Worm (Caenorhabditis elegans) whole organism, mixed stage, embryonic: ENCODE data around the gene F02E11.2.
"Not testable (repeated sequence)": the region's sequence is repeated elsewhere in the genome, so short reads cannot be mapped to it uniquely, and the experiment has no call there.

Experiments
- M03D4.4 ChIP-seq: sonication (generic microtip); optimal IDR thresholded peaks from 2 replicates; lab custom pipeline; 2017; ENCODE audit warnings: mild to moderate bottlenecking, missing genetic modification characterization, missing compliant biosample characterization
- blmp-1 ChIP-seq: fragments of 150-350 bp; optimal IDR thresholded peaks from 2 replicates; lab custom pipeline; 2014; ENCODE audit warnings: missing biosample characterization, missing genetic modification characterization
- ceh-39 ChIP-seq: fragments of 150-350 bp; optimal IDR thresholded peaks from 2 replicates; lab custom pipeline; 2014; ENCODE audit warnings: missing biosample characterization, missing genetic modification characterization
- ceh-43 ChIP-seq: fragments of 200-800 bp; sonication (Bioruptor generic); optimal IDR thresholded peaks from 2 replicates; lab custom pipeline; 2018; ENCODE audit warnings: mild to moderate bottlenecking, missing genetic modification characterization, moderate library complexity, missing compliant biosample characterization
- ceh-83 ChIP-seq: fragments of 200-800 bp; sonication (Bioruptor generic); optimal IDR thresholded peaks from 2 replicates; lab custom pipeline; 2018; ENCODE audit warnings: mild to moderate bottlenecking, missing genetic modification characterization, missing compliant biosample characterization
- cnd-1 ChIP-seq: fragments of 200-800 bp; sonication (Bioruptor generic); optimal IDR thresholded peaks from 2 replicates; lab custom pipeline; 2018; ENCODE audit warnings: mild to moderate bottlenecking, missing genetic modification characterization, missing compliant biosample characterization
- drap-1 ChIP-seq: fragments of 200-800 bp; sonication (Bioruptor generic); optimal IDR thresholded peaks from 3 replicates; lab custom pipeline; 2018; ENCODE audit warnings: mild to moderate bottlenecking, missing genetic modification characterization, missing compliant biosample characterization
- elt-1 ChIP-seq: sonication (generic microtip); optimal IDR thresholded peaks from 2 replicates; lab custom pipeline; 2017; ENCODE audit warnings: missing genetic modification characterization, mild to moderate bottlenecking, missing compliant biosample characterization, antibody characterized with exemption, moderate library complexity, borderline replicate concordance; ENCODE audit not compliant: insufficient read depth
- ham-2 ChIP-seq: fragments of 200-800 bp; sonication (Bioruptor generic); optimal IDR thresholded peaks from 2 replicates; lab custom pipeline; 2018; ENCODE audit warnings: mild to moderate bottlenecking, missing genetic modification characterization, missing compliant biosample characterization
- hlh-1 ChIP-seq: fragments of 150-350 bp; optimal IDR thresholded peaks from 2 replicates; lab custom pipeline; 2014; ENCODE audit warnings: missing biosample characterization, missing genetic modification reagents, missing genetic modification characterization
- lin-13 ChIP-seq: fragments of 150-350 bp; optimal IDR thresholded peaks from 2 replicates; lab custom pipeline; 2014; ENCODE audit warnings: missing biosample characterization, missing genetic modification characterization
- lin-32 ChIP-seq: fragments of 200-800 bp; sonication (Bioruptor generic); optimal IDR thresholded peaks from 2 replicates; lab custom pipeline; 2018; ENCODE audit warnings: mild to moderate bottlenecking, missing genetic modification characterization, missing compliant biosample characterization
- lsy-2 ChIP-seq: fragments of 150-350 bp; optimal IDR thresholded peaks from 2 replicates; lab custom pipeline; 2014; ENCODE audit warnings: missing biosample characterization, missing genetic modification characterization
- mab-5 ChIP-seq: fragments of 150-350 bp; optimal IDR thresholded peaks from 2 replicates; lab custom pipeline; 2014; ENCODE audit warnings: missing biosample characterization, missing genetic modification characterization
- mep-1 ChIP-seq: fragments of 150-350 bp; optimal IDR thresholded peaks from 2 replicates; lab custom pipeline; 2017; ENCODE audit warnings: missing biosample characterization, missing genetic modification reagents, missing genetic modification characterization, inconsistent platforms
- mls-2 ChIP-seq: sonication (generic microtip); optimal IDR thresholded peaks from 2 replicates; lab custom pipeline; 2016; ENCODE audit warnings: mild to moderate bottlenecking, missing genetic modification characterization, moderate library complexity, missing compliant biosample characterization
- nhr-12 ChIP-seq: fragments of 150-350 bp; optimal IDR thresholded peaks from 2 replicates; lab custom pipeline; 2014; ENCODE audit warnings: missing biosample characterization, missing genetic modification characterization
- nhr-2 ChIP-seq: fragments of 150-350 bp; optimal IDR thresholded peaks from 2 replicates; lab custom pipeline; 2014; ENCODE audit warnings: missing biosample characterization, missing genetic modification characterization
- nhr-237 ChIP-seq: fragments of 150-350 bp; optimal IDR thresholded peaks from 2 replicates; lab custom pipeline; 2014; ENCODE audit warnings: missing biosample characterization, missing genetic modification characterization
- nhr-28 ChIP-seq: fragments of 150-350 bp; optimal IDR thresholded peaks from 2 replicates; lab custom pipeline; 2014; ENCODE audit warnings: missing biosample characterization, missing genetic modification characterization
- pha-4 ChIP-seq: fragments of 150-350 bp; optimal IDR thresholded peaks from 2 replicates; lab custom pipeline; 2018; ENCODE audit warnings: missing biosample characterization, missing genetic modification reagents, missing genetic modification characterization
- sem-2 ChIP-seq: fragments of 200-800 bp; sonication (Bioruptor generic); optimal IDR thresholded peaks from 2 replicates; lab custom pipeline; 2018; ENCODE audit warnings: mild to moderate bottlenecking, missing genetic modification characterization, missing compliant biosample characterization
- snpc-4 ChIP-seq: fragments of 150-350 bp; optimal IDR thresholded peaks from 2 replicates; lab custom pipeline; 2014; ENCODE audit warnings: missing biosample characterization, missing genetic modification characterization
- sptf-1 ChIP-seq: sonication (generic microtip); optimal IDR thresholded peaks from 2 replicates; lab custom pipeline; 2017; ENCODE audit warnings: mild to moderate bottlenecking, missing genetic modification characterization, moderate library complexity, missing compliant biosample characterization
- tbx-8 ChIP-seq: fragments of 200-800 bp; sonication (Bioruptor generic); optimal IDR thresholded peaks from 2 replicates; lab custom pipeline; 2018; ENCODE audit warnings: mild to moderate bottlenecking, missing genetic modification characterization, moderate library complexity, missing compliant biosample characterization
- unc-120 ChIP-seq: sonication (generic microtip); optimal IDR thresholded peaks from 2 replicates; lab custom pipeline; 2017; ENCODE audit warnings: missing genetic modification characterization, missing compliant biosample characterization; ENCODE audit not compliant: poor library complexity, severe bottlenecking
- unc-39 ChIP-seq: fragments of 150-350 bp; optimal IDR thresholded peaks from 2 replicates; lab custom pipeline; 2014; ENCODE audit warnings: missing biosample characterization, missing genetic modification characterization
- unc-62 ChIP-seq: fragments of 150-350 bp; optimal IDR thresholded peaks from 2 replicates; lab custom pipeline; 2014; ENCODE audit warnings: missing biosample characterization, missing genetic modification reagents, missing genetic modification characterization
- zip-8 ChIP-seq: fragments of 150-350 bp; optimal IDR thresholded peaks from 2 replicates; lab custom pipeline; 2014; ENCODE audit warnings: missing biosample characterization, missing genetic modification characterization
- ztf-11 ChIP-seq: fragments of 150-350 bp; optimal IDR thresholded peaks from 2 replicates; lab custom pipeline; 2014; ENCODE audit warnings: missing biosample characterization, missing genetic modification characterization

The F02E11.2 gene

DNA sequence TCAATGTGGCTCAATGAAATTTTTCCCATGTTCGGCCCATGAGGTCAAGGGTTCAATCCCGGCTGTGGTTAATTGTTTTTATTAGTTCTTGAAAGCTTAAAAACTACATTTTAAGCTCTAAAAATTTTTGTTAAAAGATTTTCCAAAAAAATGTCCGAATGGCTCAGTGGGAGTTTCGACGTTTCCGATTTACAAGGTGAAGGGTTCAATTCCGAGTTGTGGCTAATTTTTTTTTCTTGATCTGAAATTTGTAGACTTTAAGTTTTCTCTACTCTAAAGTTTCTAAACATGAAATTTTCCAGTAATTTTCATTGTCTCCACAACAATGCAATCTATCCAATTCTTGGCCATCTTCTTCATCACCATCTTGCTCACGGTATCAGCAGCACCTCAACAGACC is at the start of gene F02E11.2:
Gene F02E11.2 (plus strand): TSS at position 301 of the 400 bp plus-strand sequence.
- TF ChIP-seq hlh-1 (tag; lab: Kevin White, UChicago) (no peak), mab-5 (tag; lab: Kevin White, UChicago) (no peak), lin-13 (tag; lab: Kevin White, UChicago) (no peak), unc-39 (tag; lab: Kevin White, UChicago) (no peak), blmp-1 (tag; lab: Kevin White, UChicago) (no peak), lsy-2 (tag; lab: Kevin White, UChicago) (no peak), tbx-8 (GFP tag; lab: Kevin White, UChicago) (no peak), nhr-12 (tag; lab: Kevin White, UChicago) (no peak)

DNA sequence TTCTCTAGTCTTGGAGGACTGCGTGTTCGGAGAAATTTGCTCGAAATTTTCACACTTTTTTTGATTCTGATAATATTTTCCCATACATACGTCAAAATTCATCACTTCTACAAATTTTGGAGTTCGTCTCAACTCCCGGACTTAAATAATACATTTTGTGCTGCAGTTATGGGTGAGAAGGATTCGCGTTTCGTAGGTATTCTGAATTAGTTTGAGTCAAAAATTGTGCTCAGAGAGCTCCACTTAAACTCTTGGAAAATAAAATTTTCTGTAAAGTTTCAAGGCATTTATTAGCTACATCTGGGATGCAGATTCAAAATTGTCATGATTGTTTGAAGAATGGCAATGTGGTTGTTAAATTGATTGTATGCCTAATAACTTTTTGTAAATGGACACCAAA is 48.7 kb upstream of the F02E11.2 start, which contains the start of gene ZC239.4:
Gene ZC239.4 (plus strand): TSS at position 301 of the 400 bp plus-strand sequence.
- TF ChIP-seq nhr-28 (no peak), ztf-11 (tag; lab: Kevin White, UChicago) (no peak), nhr-2 (tag; lab: Kevin White, UChicago) (no peak), lsy-2 (tag; lab: Kevin White, UChicago) (no peak), ceh-39 (tag; lab: Kevin White, UChicago) (no peak), unc-62 (no peak), sem-2 (GFP tag; lab: Kevin White, UChicago) (no peak)

ce11 chrII:3215762-3216161 is 46.8 kb upstream of the F02E11.2 start, which contains the start of gene ZC239.3:
Gene ZC239.3, plus strand, starts transcription at chrII:3216062.
- not testable (repeated sequence) for TF ChIP-seq nhr-28; cnd-1 (tag; lab: Kevin White, UChicago); hlh-1 (tag; lab: Kevin White, UChicago)

DNA sequence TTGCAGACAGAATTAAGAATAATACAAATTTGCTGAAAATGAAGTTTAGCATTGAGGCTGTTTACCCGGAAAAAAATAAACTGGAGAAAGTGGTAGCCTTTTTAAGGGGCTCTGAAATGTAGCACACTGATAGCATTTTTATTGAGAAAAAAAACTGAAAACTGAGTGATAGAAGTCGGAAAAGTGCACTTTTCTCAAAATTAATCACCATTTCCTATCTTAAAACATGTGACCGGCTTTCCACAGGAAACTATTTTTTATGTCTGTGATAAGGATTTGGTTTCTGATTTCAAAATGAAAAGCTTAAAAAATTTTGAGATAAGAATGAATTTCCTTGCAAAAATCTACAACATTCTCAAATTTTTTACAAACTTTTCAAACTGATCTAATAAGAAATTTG is 41.9 kb upstream of the F02E11.2 start, which contains the start of gene ZC239.22:
Gene ZC239.22 (minus strand): TSS at position 101 of the 400 bp plus-strand sequence.
- TF ChIP-seq unc-39 (tag; lab: Kevin White, UChicago), result no peak

DNA sequence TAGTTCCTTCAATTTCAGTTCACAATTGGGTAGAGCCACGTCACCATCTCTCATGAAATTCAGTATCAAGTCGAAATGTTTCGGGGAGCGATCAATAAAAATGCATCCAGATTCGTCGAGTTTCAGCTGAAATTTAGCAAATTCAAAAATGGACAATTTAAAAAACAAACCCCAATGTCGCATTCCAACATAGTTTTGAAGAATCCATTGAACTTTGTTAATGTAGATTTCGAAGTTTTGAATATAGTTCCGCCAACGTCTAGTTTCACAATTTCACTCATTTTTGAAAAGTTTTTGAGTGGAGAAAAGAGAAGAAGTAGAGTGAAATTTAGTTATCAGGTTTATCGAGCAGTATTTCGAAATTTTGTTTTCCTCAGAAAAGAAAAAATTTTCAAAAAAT is 40.9 kb upstream of the F02E11.2 start, which contains the start of gene ZC239.14:
Gene ZC239.14 (minus strand): TSS at position 305 of the 400 bp plus-strand sequence.
- no peak for TF ChIP-seq nhr-28
- TF ChIP-seq, all 35 proteins: peak for 0

DNA sequence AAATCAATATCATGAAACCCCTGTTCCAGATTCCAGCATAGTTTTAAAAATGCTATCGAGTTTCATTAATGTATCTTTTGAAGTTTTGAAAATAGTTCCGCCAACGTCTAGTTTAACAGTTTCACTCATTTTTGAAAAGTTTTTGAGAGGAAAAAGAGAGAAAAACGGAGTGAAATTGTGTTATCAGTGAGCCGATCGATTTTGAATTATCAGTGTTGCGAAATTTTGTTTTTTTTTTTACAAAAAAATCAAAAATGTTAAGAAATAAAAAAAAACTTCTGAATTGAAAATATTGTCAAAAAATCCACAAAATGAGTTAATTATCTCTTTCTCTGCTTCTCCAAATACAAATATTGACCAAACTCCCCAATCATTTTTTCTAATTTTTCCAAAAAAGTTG is 39.9 kb upstream of the F02E11.2 start, which contains the start of gene ZC239.13:
Gene ZC239.13 (minus strand): TSS at position 154 of the 400 bp plus-strand sequence.
- TF ChIP-seq ztf-11 (tag; lab: Kevin White, UChicago) (no peak), snpc-4 (no peak), nhr-237 (tag; lab: Kevin White, UChicago) (no peak), mab-5 (tag; lab: Kevin White, UChicago) (no peak), sptf-1 (tag; lab: Kevin White, UChicago) (no peak), blmp-1 (tag; lab: Kevin White, UChicago) (no peak), elt-1 (no peak), mls-2 (tag; lab: Kevin White, UChicago) (no peak), ceh-43 (GFP tag; lab: Kevin White, UChicago) (no peak), cnd-1 (tag; lab: Kevin White, UChicago) (no peak), mep-1 (no peak), ham-2 (GFP tag; lab: Kevin White, UChicago) (no peak), lin-32 (GFP tag; lab: Kevin White, UChicago) (no peak), zip-8 (tag; lab: Kevin White, UChicago) (no peak), lin-13 (tag; lab: Kevin White, UChicago) (no peak), nhr-12 (tag; lab: Kevin White, UChicago) (no peak), nhr-28 (no peak), M03D4.4 (no peak), drap-1 (no peak), pha-4 (no peak)

ce11 chrII:3224631-3225030 is 38.0 kb upstream of the F02E11.2 start, which contains the start of gene ZC239.15:
Gene ZC239.15, minus strand, starts transcription at chrII:3224731.
- TF ChIP-seq unc-120 (tag; lab: Kevin White, UChicago) (no peak), nhr-12 (tag; lab: Kevin White, UChicago) (no peak), ham-2 (GFP tag; lab: Kevin White, UChicago) (no peak), lin-13 (tag; lab: Kevin White, UChicago) (no peak), ceh-83 (no peak), lin-32 (GFP tag; lab: Kevin White, UChicago) (no peak), ceh-43 (GFP tag; lab: Kevin White, UChicago) (no peak)
- TF ChIP-seq, all 35 proteins: peak for 0
